Worm (Caenorhabditis elegans) whole organism, L4 larva: ENCODE data around the gene nuc-1.

Experiments
- R02D3.7 ChIP-seq: fragments of 150-350 bp; sonication (generic microtip); optimal IDR thresholded peaks from 3 replicates; lab custom pipeline; 2014; ENCODE audit warnings: missing biosample characterization, missing genetic modification characterization
- T26A8.4 ChIP-seq: fragments of 200-800 bp; sonication (Bioruptor generic); IDR thresholded peaks from 2 replicates; pipeline ENCODE4 v1.3.6; 2022; ENCODE audit warnings: missing genetic modification characterization, missing compliant biosample characterization
- Y5F2A.4 ChIP-seq: fragments of 200-800 bp; sonication (Bioruptor generic); optimal IDR thresholded peaks from 2 replicates; lab custom pipeline; 2018; ENCODE audit warnings: mild to moderate bottlenecking, missing genetic modification characterization, missing compliant biosample characterization
- ZK337.2 ChIP-seq: fragments of 200-800 bp; sonication (Bioruptor generic); IDR thresholded peaks from 2 replicates; pipeline ENCODE4 v1.3.6; 2022; ENCODE audit warnings: missing genetic modification reagents, missing genetic modification characterization, missing compliant biosample characterization
- aha-1 ChIP-seq: fragments of 150-350 bp; peaks from one replicate; lab custom pipeline; 2014; ENCODE audit warnings: missing biosample characterization, missing genetic modification characterization
- aly-2 ChIP-seq: sonication (generic microtip); optimal IDR thresholded peaks from 2 replicates; lab custom pipeline; 2018; ENCODE audit warnings: missing biosample characterization, missing genetic modification characterization
- ama-1 ChIP-seq: fragments of 150-350 bp; optimal IDR thresholded peaks from 2 replicates; lab custom pipeline; 2014; ENCODE audit warnings: inconsistent platforms, mixed read lengths
- arid-1 ChIP-seq: fragments of 200-800 bp; sonication (Bioruptor generic); conservative IDR thresholded peaks from 2 replicates; pipeline ENCODE4 v1.3.6; 2022; ENCODE audit warnings: missing genetic modification reagents, missing genetic modification characterization, missing compliant biosample characterization
- ceh-20 ChIP-seq: fragments of 200-800 bp; sonication (Bioruptor generic); IDR thresholded peaks from 2 replicates; pipeline ENCODE4 v1.3.6; 2022; ENCODE audit warnings: missing genetic modification reagents, missing genetic modification characterization, missing compliant biosample characterization
- ceh-82 ChIP-seq: sonication (generic microtip); optimal IDR thresholded peaks from 2 replicates; lab custom pipeline; 2017; ENCODE audit warnings: missing biosample characterization, missing genetic modification characterization
- ctbp-1 ChIP-seq: fragments of 200-800 bp; sonication (Bioruptor generic); IDR thresholded peaks from 2 replicates; pipeline ENCODE4 v1.3.6; 2022; ENCODE audit warnings: missing genetic modification reagents, missing genetic modification characterization, missing compliant biosample characterization
- daf-8 ChIP-seq: fragments of 200-800 bp; sonication (Bioruptor generic); IDR thresholded peaks from 2 replicates; pipeline ENCODE4 v1.3.6; 2022; ENCODE audit warnings: missing genetic modification characterization, missing compliant biosample characterization
- dpl-1 ChIP-seq: fragments of 150-350 bp; optimal IDR thresholded peaks from 2 replicates; lab custom pipeline; 2014; ENCODE audit warnings: missing biosample characterization, missing genetic modification reagents, missing genetic modification characterization
- fkh-10 ChIP-seq: fragments of 150-350 bp; optimal IDR thresholded peaks from 2 replicates; lab custom pipeline; 2014; ENCODE audit warnings: missing biosample characterization, missing genetic modification reagents, missing genetic modification characterization
- hif-1 ChIP-seq, 2 experiments: sonication (generic microtip); optimal IDR thresholded peaks; 2 replicates each; lab custom pipeline; 2016 to 2017; ENCODE audit warnings: missing compliant biosample characterization in 2 of 2, missing genetic modification characterization in 2 of 2, missing genetic modification reagents in 2 of 2, missing genotype in 2 of 2, mild to moderate bottlenecking in 1 of 2
- hlh-30 ChIP-seq: sonication (generic microtip); optimal IDR thresholded peaks from 2 replicates; lab custom pipeline; 2017; ENCODE audit warnings: antibody characterized with exemption, mild to moderate bottlenecking, missing genetic modification characterization, missing compliant biosample characterization; ENCODE audit not compliant: insufficient read depth
- lin-13 ChIP-seq: fragments of 150-350 bp; optimal IDR thresholded peaks from 2 replicates; lab custom pipeline; 2014; ENCODE audit warnings: missing biosample characterization, missing genetic modification reagents, missing genetic modification characterization
- lin-29 ChIP-seq: fragments of 200-800 bp; sonication (Bioruptor generic); IDR thresholded peaks from 2 replicates; pipeline ENCODE4 v1.3.6; 2022; ENCODE audit warnings: missing genetic modification reagents, missing genetic modification characterization, missing compliant biosample characterization
- lin-38 ChIP-seq: fragments of 200-800 bp; sonication (Bioruptor generic); IDR thresholded peaks from 2 replicates; pipeline ENCODE4 v1.3.6; 2022; ENCODE audit warnings: missing genetic modification reagents, missing genetic modification characterization, missing compliant biosample characterization
- nhr-10 ChIP-seq: fragments of 150-350 bp; optimal IDR thresholded peaks from 2 replicates; lab custom pipeline; 2014; ENCODE audit warnings: missing biosample characterization, missing genetic modification characterization
- nhr-102 ChIP-seq: sonication (generic microtip); optimal IDR thresholded peaks from 2 replicates; lab custom pipeline; 2016; ENCODE audit warnings: mild to moderate bottlenecking, missing genetic modification characterization, moderate library complexity, missing compliant biosample characterization
- nhr-111 ChIP-seq: fragments of 200-800 bp; sonication (Bioruptor generic); optimal IDR thresholded peaks from 2 replicates; lab custom pipeline; 2018; ENCODE audit warnings: mild to moderate bottlenecking, missing genetic modification characterization, missing compliant biosample characterization
- nhr-25 ChIP-seq: sonication (generic microtip); optimal IDR thresholded peaks from 2 replicates; lab custom pipeline; 2017; ENCODE audit warnings: missing genetic modification characterization, mild to moderate bottlenecking, missing compliant biosample characterization, antibody characterized with exemption, moderate library complexity, borderline replicate concordance; ENCODE audit not compliant: insufficient read depth
- nhr-28 ChIP-seq: fragments of 150-350 bp; optimal IDR thresholded peaks from 2 replicates; lab custom pipeline; 2014; ENCODE audit warnings: missing biosample characterization, missing genetic modification characterization
- nhr-6 ChIP-seq: fragments of 150-350 bp; optimal IDR thresholded peaks from 2 replicates; lab custom pipeline; 2014; ENCODE audit warnings: missing biosample characterization, missing genetic modification characterization
- rbr-2 ChIP-seq: sonication (generic microtip); optimal IDR thresholded peaks from 2 replicates; lab custom pipeline; 2016; ENCODE audit warnings: missing genotype, missing genetic modification characterization, missing compliant biosample characterization
- sdz-12 ChIP-seq: fragments of 200-800 bp; sonication (Bioruptor generic); optimal IDR thresholded peaks from 2 replicates; lab custom pipeline; 2018; ENCODE audit warnings: mild to moderate bottlenecking, missing genetic modification characterization, missing compliant biosample characterization
- set-16 ChIP-seq: fragments of 200-800 bp; sonication (Bioruptor generic); IDR thresholded peaks from 2 replicates; pipeline ENCODE4 v1.3.6; 2022; ENCODE audit warnings: missing genetic modification reagents, missing genetic modification characterization, missing compliant biosample characterization
- skn-1 ChIP-seq: fragments of 150-350 bp; optimal IDR thresholded peaks from 2 replicates; lab custom pipeline; 2014; ENCODE audit warnings: missing biosample characterization, missing genetic modification characterization
- snpc-1.2 ChIP-seq: fragments of 200-800 bp; sonication (Bioruptor generic); IDR thresholded peaks from 2 replicates; pipeline ENCODE4 v1.3.6; 2022; ENCODE audit warnings: missing genetic modification reagents, missing genetic modification characterization, missing compliant biosample characterization
- spr-3 ChIP-seq: fragments of 200-800 bp; sonication (Bioruptor generic); optimal IDR thresholded peaks from 2 replicates; lab custom pipeline; 2018; ENCODE audit warnings: mild to moderate bottlenecking, missing genetic modification characterization, missing compliant biosample characterization
- tag-97 ChIP-seq: fragments of 200-800 bp; sonication (Bioruptor generic); IDR thresholded peaks from 2 replicates; pipeline ENCODE4 v1.3.6; 2022; ENCODE audit warnings: missing genetic modification characterization, missing compliant biosample characterization
- tra-1 ChIP-seq: fragments of 200-800 bp; sonication (Bioruptor generic); IDR thresholded peaks from 2 replicates; pipeline ENCODE4 v1.3.6; 2022; ENCODE audit warnings: missing genetic modification reagents, missing genetic modification characterization, missing compliant biosample characterization
- unc-62 ChIP-seq, 3 experiments: fragments of 150-350 bp in 1 of 3; sonication (generic microtip); optimal IDR thresholded peaks in 2 of 3; peaks in 1 of 3; 1 replicate in 1 of 3; 2 replicates in 2 of 3; lab custom pipeline; 2014 to 2017; ENCODE audit warnings: missing biosample characterization in 3 of 3, missing genetic modification characterization in 3 of 3, missing genetic modification reagents in 3 of 3, missing genotype in 1 of 3
- vab-7 ChIP-seq: fragments of 200-800 bp; sonication (Bioruptor generic); IDR thresholded peaks from 2 replicates; pipeline ENCODE4 v1.3.6; 2022; ENCODE audit warnings: missing genetic modification reagents, missing genetic modification characterization, missing compliant biosample characterization
- zag-1 ChIP-seq: fragments of 150-350 bp; optimal IDR thresholded peaks from 2 replicates; lab custom pipeline; 2014; ENCODE audit warnings: missing biosample characterization, missing genetic modification characterization

Gene nuc-1

DNA sequence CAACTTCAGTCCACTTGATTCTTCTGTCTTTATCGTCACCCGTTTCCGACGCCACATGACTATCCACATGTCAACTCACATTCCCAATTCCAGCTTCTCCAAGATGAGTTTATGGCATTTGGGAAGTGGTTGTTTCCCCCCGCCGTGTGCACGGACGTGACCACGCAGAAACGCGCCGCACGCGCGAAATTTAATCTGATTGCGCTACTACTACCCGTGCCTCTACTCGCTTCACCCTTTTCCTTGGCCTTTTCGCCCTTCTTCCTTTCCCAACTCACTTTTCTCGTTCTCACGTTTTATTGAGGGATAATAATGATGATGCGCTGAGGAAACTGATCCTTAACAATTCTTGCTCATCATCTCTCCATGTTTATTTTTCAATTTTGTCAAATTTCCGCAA, 33.4 kb upstream of the nuc-1 start:
- TF ChIP-seq ZK337.2 (GFP tag; lab: Robert Waterston, UW) = no peak
- no peak for TF ChIP-seq ceh-20 (GFP tag; lab: Robert Waterston, UW)
- peak; percentile 48 for TF ChIP-seq hlh-30 (tag; lab: Kevin White, UChicago)

DNA sequence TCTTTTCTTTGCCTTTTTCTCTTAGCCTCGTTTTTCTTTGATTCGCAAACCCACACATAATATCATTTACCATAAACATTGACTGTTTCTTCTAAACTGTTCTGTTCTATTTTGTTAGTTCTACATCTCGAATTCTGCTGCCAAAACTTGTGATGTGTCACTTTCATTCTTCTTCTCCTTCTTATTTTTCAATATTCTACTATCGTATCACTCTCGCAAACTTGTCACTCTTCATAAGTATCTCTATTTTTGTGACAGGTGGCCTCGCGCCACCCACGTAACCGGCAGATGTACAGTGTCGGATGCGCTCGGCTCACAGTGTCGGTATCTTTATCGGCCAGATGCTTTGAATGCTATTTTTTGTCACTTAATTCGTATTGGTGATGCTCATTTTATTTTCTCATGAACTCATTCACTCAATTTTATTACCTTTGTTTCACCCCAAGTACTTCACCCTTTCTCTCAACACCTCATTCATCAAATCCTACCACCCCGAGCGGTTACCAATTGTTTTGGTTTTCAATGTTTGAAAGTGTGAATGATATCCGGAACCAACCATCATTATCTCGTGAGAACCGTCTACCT, 31.2 kb upstream of the nuc-1 start:
- TF ChIP-seq daf-8 (GFP tag; lab: Robert Waterston, UW) = no peak
- no peak for TF ChIP-seq hif-1 (tag; optimal IDR thresholded peaks at IDR 0.05; lab: Kevin White, UChicago)
- TF ChIP-seq nhr-28 (tag; lab: Kevin White, UChicago) = peak; percentile 13
- TF ChIP-seq aha-1 = peak; percentile 74
- no peak for TF ChIP-seq rbr-2 (tag; lab: Kevin White, UChicago)

DNA sequence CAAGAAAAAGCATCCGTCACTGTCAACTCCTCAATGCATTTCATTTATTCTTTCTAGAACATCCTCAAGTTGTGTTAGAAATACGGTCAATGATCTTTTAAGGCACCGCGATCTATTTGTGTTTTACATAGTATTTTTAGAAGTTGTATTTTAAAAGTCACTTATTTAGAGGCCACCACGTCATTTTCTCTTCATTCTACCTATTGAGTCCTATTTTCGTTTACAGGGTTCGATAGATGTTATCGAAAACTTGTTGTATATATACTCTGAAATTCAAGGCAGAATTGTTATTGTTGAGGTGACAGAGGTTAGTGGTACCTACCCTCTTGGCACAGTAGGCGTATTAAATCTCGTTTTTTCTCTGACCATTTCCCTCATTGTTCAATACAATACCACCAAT, 30.2 kb upstream of the nuc-1 start:
- peak in 1 of 2 experiments; percentile 69 for TF ChIP-seq unc-62 (GFP tag; optimal IDR thresholded peaks at IDR 0.05 in 1 of 2; lab: Kevin White, UChicago)
- no peak for TF ChIP-seq unc-62 (tag; optimal IDR thresholded peaks at IDR 0.05; lab: Kevin White, UChicago)
- TF ChIP-seq set-16 (GFP tag; lab: Robert Waterston, UW) = no peak
- TF ChIP-seq, all 104 proteins: peak for 1

- TF ChIP-seq nhr-10 (tag; lab: Kevin White, UChicago) (no peak), ctbp-1 (GFP tag; lab: Robert Waterston, UW) (no peak), ceh-82 (tag; lab: Kevin White, UChicago) (no peak), snpc-1.2 (GFP tag; lab: Robert Waterston, UW) (no peak), aly-2 (no peak), Y5F2A.4 (no peak), spr-3 (no peak), ceh-20 (GFP tag; lab: Robert Waterston, UW) (no peak), R02D3.7 (tag; lab: Kevin White, UChicago) (no peak), nhr-6 (tag; lab: Kevin White, UChicago) (no peak), lin-13 (GFP tag; lab: Kevin White, UChicago) (no peak), sdz-12 (GFP tag; lab: Kevin White, UChicago) (no peak), daf-8 (GFP tag; lab: Robert Waterston, UW) (no peak), arid-1 (GFP tag; lab: Robert Waterston, UW) (no peak)
Observed at ce11 chrX:9509922-9510321, 29.8 kb upstream of the nuc-1 start.

DNA sequence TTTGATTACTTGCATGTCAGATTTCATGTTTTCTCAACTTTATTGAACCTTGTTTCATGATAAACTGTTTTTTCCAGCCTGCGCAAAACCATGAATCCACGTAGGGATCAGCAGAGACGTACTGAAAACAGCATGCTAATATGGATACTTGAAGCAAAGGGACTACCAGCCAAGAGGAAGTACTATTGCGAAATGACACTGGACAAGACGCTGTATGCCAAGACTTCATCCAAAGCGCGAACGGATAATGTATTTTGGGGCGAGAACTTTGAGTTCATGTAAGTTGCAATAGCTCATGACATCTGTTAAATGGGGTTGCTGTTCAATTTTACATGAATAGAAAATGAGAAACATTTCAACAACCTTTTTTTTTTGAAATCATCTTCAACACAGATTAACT, 29.3 kb upstream of the nuc-1 start:
- TF ChIP-seq tag-97 = no peak
- peak in 1 of 2 experiments; percentile 72 for TF ChIP-seq unc-62 (GFP tag; optimal IDR thresholded peaks at IDR 0.05 in 1 of 2; lab: Kevin White, UChicago)
- no peak for TF ChIP-seq unc-62 (tag; optimal IDR thresholded peaks at IDR 0.05; lab: Kevin White, UChicago)

DNA sequence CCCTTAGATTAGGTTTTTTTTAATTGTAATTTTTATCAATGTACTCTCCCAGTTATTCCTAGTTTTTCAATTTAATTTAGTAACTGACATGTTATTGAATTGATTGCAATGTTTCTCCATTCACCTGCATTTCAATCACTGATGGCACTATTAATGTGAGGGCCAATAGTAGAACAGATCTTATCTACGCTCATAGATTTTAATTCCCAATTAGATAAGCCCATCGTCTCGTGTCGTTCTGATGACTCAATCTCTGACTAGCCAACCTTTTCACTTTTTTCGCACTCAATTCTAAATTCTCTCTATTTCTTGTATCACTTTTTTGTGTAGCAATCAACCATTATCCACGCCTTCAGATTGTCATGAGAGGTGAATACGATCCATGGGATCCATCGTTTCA, 27.2 kb upstream of the nuc-1 start:
- no peak for TF ChIP-seq lin-29 (GFP tag; lab: Robert Waterston, UW)
- no peak for TF ChIP-seq ama-1 (lab: Kevin White, UChicago)
- TF ChIP-seq tra-1 = no peak
- TF ChIP-seq zag-1 (tag; lab: Kevin White, UChicago) = no peak
- TF ChIP-seq vab-7 (GFP tag; lab: Robert Waterston, UW) = no peak
- TF ChIP-seq Y5F2A.4 = no peak
- TF ChIP-seq dpl-1 (GFP tag; lab: Kevin White, UChicago) = no peak
- no peak for TF ChIP-seq skn-1 (tag; lab: Kevin White, UChicago)
- no peak for TF ChIP-seq nhr-111 (GFP tag; lab: Kevin White, UChicago)
- TF ChIP-seq nhr-102 (tag; lab: Kevin White, UChicago) = no peak
- TF ChIP-seq lin-38 (GFP tag; lab: Robert Waterston, UW) = no peak
- TF ChIP-seq nhr-25 (tag; lab: Kevin White, UChicago) = no peak
- TF ChIP-seq T26A8.4 = no peak
- TF ChIP-seq fkh-10 (GFP tag; lab: Kevin White, UChicago) = no peak
- TF ChIP-seq hlh-30 (tag; lab: Kevin White, UChicago) = no peak
